Worm (Caenorhabditis elegans): ENCODE data around the gene F09G8.5.
A peak's percentile ranks its signal among the peaks of the same experiment; 100 is the strongest.

Gene F09G8.5

ce11 chrIII:8239325-8239724 lies 15.4 kb upstream of the F09G8.5 start, which contains the start of gene tsp-1:
Gene tsp-1, minus strand, starts transcription at chrIII:8239423.
- no peak for TF ChIP-seq W03F9.2 (tag; optimal IDR thresholded peaks at IDR 0.05)
- no peak for TF ChIP-seq dao-5 (tag; optimal IDR thresholded peaks at IDR 0.05)
- no peak for TF ChIP-seq him-1 (tag; optimal IDR thresholded peaks at IDR 0.05)

ce11 chrIII:8240247-8240646 lies 14.5 kb upstream of the F09G8.5 start:
- no peak for TF ChIP-seq dao-5 (tag; optimal IDR thresholded peaks at IDR 0.05)
- TF ChIP-seq W03F9.2 (tag; optimal IDR thresholded peaks at IDR 0.05) = no peak
- no peak for TF ChIP-seq him-1 (tag; optimal IDR thresholded peaks at IDR 0.05)

DNA sequence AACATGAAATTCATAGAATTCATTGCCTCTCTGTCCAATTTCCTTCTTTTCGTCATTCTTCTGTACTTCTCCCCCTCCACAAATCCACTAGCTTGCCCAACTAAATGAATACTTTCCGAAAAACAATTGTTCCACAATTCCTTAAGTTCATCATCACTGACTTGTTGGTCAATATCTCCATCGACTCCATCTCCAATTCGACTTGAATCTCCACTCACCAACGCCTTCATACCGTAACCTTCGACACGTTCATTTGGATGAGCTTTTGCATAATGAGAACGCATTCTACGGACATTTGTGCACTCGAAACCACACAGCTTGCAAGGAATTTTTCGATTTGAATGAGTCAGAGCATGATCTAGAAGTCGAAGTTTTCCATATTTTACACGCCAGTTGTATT lies 13.8 kb upstream of the F09G8.5 start:
- TF ChIP-seq W03F9.2 (tag; optimal IDR thresholded peaks at IDR 0.05) = no peak

DNA sequence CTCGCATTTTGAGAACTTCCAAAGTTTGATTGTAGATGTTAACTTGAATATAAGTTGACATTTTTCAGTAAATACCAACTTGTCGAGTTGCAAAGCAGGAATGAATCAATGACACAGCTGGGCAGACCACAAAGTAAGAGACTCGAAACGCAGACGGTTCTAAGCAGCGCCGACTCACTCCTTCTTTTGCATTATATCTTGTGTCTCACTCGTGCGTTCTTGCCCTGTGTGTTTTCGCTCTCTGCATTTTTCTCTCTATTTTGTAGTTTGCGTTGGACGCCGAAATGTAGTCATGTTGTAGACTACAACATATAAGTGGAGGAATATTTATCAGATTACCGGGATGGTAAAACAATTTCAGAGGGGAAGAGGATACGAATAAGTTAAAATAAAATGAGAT lies 12.0 kb upstream of the F09G8.5 start, which contains the start of gene C02F5.12:
TSS of gene C02F5.12 (minus strand) at position 221 of the 400 bp plus-strand sequence.
- TF ChIP-seq dao-5 (tag; optimal IDR thresholded peaks at IDR 0.05) (no peak), W03F9.2 (tag; optimal IDR thresholded peaks at IDR 0.05) (no peak), him-1 (tag; optimal IDR thresholded peaks at IDR 0.05) (no peak)

- TF ChIP-seq him-1 (tag; optimal IDR thresholded peaks at IDR 0.05) = no peak
- no peak for TF ChIP-seq dao-5 (tag; optimal IDR thresholded peaks at IDR 0.05)
- no peak for TF ChIP-seq W03F9.2 (tag; optimal IDR thresholded peaks at IDR 0.05)
These were observed 10.7 kb upstream of the F09G8.5 start, which contains the start of the genes pbs-6 and cids-1 for ce11 chrIII:8244052-8244451. Gene pbs-6, minus strand, starts transcription at chrIII:8244092. Gene cids-1, plus strand, starts transcription at chrIII:8244445.

- TF ChIP-seq dao-5 (tag; optimal IDR thresholded peaks at IDR 0.05) (no peak), him-1 (tag; optimal IDR thresholded peaks at IDR 0.05) (no peak), W03F9.2 (tag; optimal IDR thresholded peaks at IDR 0.05) (no peak)
These were observed 9.2 kb upstream of the F09G8.5 start, which contains the start of gene C02F5.3 for ce11 chrIII:8245591-8245990. Gene C02F5.3, plus strand, starts transcription at chrIII:8245891.

ce11 chrIII:8247051-8247450 lies 7.7 kb upstream of the F09G8.5 start, which contains the start of gene C02F5.13:
Gene C02F5.13, plus strand, starts transcription at chrIII:8247351.
- TF ChIP-seq W03F9.2 (tag; optimal IDR thresholded peaks at IDR 0.05) (no peak), dao-5 (tag; optimal IDR thresholded peaks at IDR 0.05) (no peak)

ce11 chrIII:8249381-8249780 lies 5.4 kb upstream of the F09G8.5 start, which contains the start of the genes C02F5.10 and C02F5.2:
Gene C02F5.10, minus strand, starts transcription at chrIII:8249481.
Gene C02F5.2, plus strand, starts transcription at chrIII:8249619.
- no peak for TF ChIP-seq dao-5 (tag; optimal IDR thresholded peaks at IDR 0.05)
- no peak for TF ChIP-seq him-1 (tag; optimal IDR thresholded peaks at IDR 0.05)
- TF ChIP-seq W03F9.2 (tag; optimal IDR thresholded peaks at IDR 0.05) = no peak

ce11 chrIII:8250007-8250683 lies 4.6 kb upstream of the F09G8.5 start, which contains the start of gene knl-1:
Gene knl-1, plus strand, starts transcription at chrIII:8250632.
- no peak for TF ChIP-seq dao-5 (tag; optimal IDR thresholded peaks at IDR 0.05)
- TF ChIP-seq W03F9.2 (tag; optimal IDR thresholded peaks at IDR 0.05) = peak; percentile 50
- TF ChIP-seq him-1 (tag; optimal IDR thresholded peaks at IDR 0.05) = no peak

DNA sequence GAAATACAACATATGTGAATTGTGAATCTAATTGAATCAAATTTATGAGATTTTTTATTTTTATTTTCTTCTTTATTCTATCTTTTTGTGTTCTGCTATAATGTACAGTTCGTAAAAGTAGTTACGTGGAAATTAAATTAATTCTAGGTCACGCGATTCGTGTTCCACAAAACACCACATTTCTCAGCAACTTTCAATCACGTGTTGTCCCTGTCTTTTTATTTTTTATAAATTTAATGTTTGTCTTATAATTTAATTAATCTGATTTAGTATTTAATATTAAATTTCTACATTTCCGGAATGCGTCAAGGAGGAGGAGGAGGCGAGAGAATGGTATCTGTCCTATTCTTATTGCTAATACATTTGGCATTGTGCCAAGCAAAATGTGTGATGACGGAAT lies 3.3 kb downstream of the F09G8.5 start, which contains the start of gene ncr-2:
TSS of gene ncr-2 (plus strand) at position 301 of the 400 bp plus-strand sequence.
- no peak for TF ChIP-seq dao-5 (tag; optimal IDR thresholded peaks at IDR 0.05)

- TF ChIP-seq him-1 (tag; optimal IDR thresholded peaks at IDR 0.05) (no peak), dao-5 (tag; optimal IDR thresholded peaks at IDR 0.05) (no peak), W03F9.2 (tag; optimal IDR thresholded peaks at IDR 0.05) (no peak)
These were observed 7.8 kb downstream of the F09G8.5 start for ce11 chrIII:8262599-8262998.

ce11 chrIII:8263377-8263776 lies 8.6 kb downstream of the F09G8.5 start, which contains the start of gene col-91:
Gene col-91, minus strand, starts transcription at chrIII:8263664.
- TF ChIP-seq him-1 (tag; optimal IDR thresholded peaks at IDR 0.05) = no peak
- TF ChIP-seq dao-5 (tag; optimal IDR thresholded peaks at IDR 0.05) = no peak
- TF ChIP-seq W03F9.2 (tag; optimal IDR thresholded peaks at IDR 0.05) = no peak

- peak; percentile 13 for TF ChIP-seq W03F9.2 (tag; optimal IDR thresholded peaks at IDR 0.05)
- no peak for TF ChIP-seq him-1 (tag; optimal IDR thresholded peaks at IDR 0.05)
These were observed 11.0 kb downstream of the F09G8.5 start, which contains the start of gene mrps-9 for ce11 chrIII:8265753-8266152. Gene mrps-9, plus strand, starts transcription at chrIII:8266062.

DNA sequence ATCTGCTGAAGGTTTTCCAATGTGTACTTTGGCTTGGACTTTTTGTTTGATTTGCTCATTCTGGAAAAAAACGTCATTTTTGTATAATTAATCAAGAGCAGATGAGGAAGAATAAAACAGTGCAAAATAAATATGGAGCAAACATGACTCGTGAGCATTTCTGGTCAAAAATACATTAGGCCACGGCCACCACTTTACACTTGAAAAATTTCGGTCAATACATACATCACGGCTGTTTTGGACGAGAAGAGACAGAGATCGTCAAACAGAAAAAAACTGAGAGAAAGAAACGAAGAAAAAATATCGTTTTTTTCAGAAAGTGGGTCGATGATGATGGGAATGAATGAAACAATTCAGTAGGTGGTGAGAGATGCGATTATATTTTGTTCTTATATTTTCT lies 13.5 kb downstream of the F09G8.5 start, which contains the start of the genes F09G8.7 and crn-7:
TSS of gene F09G8.7 (minus strand) at position 60 of the 400 bp plus-strand sequence.
TSS of gene crn-7 (plus strand) at position 236 of the 400 bp plus-strand sequence.
- no peak for TF ChIP-seq dao-5 (tag; optimal IDR thresholded peaks at IDR 0.05)
- TF ChIP-seq him-1 (tag; optimal IDR thresholded peaks at IDR 0.05) = no peak
- no peak for TF ChIP-seq W03F9.2 (tag; optimal IDR thresholded peaks at IDR 0.05)

Data from whole organism, L4/young adult.